Fruit fly (Drosophila melanogaster) whole organism, adult: ENCODE results near the gene His3.3B.

Experiments
- CG11617 ChIP-seq: fragments of 200-800 bp; sonication (Bioruptor generic); optimal IDR thresholded peaks from 2 replicates; lab custom pipeline; 2017; ENCODE audit warnings: mild to moderate bottlenecking, missing biosample characterization, missing genetic modification reagents, missing genetic modification characterization
- CG12768 ChIP-seq: fragments of 200-800 bp; sonication (Bioruptor generic); optimal IDR thresholded peaks from 2 replicates; lab custom pipeline; 2017; ENCODE audit warnings: missing biosample characterization, missing genetic modification characterization, mild to moderate bottlenecking, moderate library complexity, missing genetic modification reagents
- CG14711 ChIP-seq: fragments of 200-800 bp; sonication (Bioruptor generic); optimal IDR thresholded peaks from 2 replicates; lab custom pipeline; 2018; ENCODE audit warnings: missing biosample characterization, mild to moderate bottlenecking, missing genetic modification characterization, moderate library complexity
- CG1620 ChIP-seq: fragments of 200-800 bp; sonication (Bioruptor generic); optimal IDR thresholded peaks from 2 replicates; lab custom pipeline; 2016; ENCODE audit warnings: missing biosample characterization, missing genetic modification characterization
- CG33017 ChIP-seq: fragments of 200-800 bp; sonication (Bioruptor generic); optimal IDR thresholded peaks from 2 replicates; lab custom pipeline; 2018; ENCODE audit warnings: missing biosample characterization, mild to moderate bottlenecking, missing genetic modification characterization, moderate library complexity
- CG5204 ChIP-seq: fragments of 200-800 bp; sonication (Bioruptor generic); optimal IDR thresholded peaks from 2 replicates; lab custom pipeline; 2016; ENCODE audit warnings: missing biosample characterization, missing genetic modification characterization
- CG7045 ChIP-seq: fragments of 200-800 bp; sonication (Bioruptor generic); optimal IDR thresholded peaks from 2 replicates; lab custom pipeline; 2017; ENCODE audit warnings: missing biosample characterization, mild to moderate bottlenecking, missing genetic modification characterization
- CG7101 ChIP-seq: fragments of 200-800 bp; sonication (Bioruptor generic); optimal IDR thresholded peaks from 2 replicates; lab custom pipeline; 2018; ENCODE audit warnings: missing biosample characterization, mild to moderate bottlenecking, missing genetic modification characterization, moderate library complexity
- Clk ChIP-seq: fragments of 200-800 bp; sonication (Bioruptor generic); optimal IDR thresholded peaks from 2 replicates; lab custom pipeline; 2017; ENCODE audit warnings: missing biosample characterization, missing genetic modification characterization
- Crg-1 ChIP-seq: fragments of 200-800 bp; sonication (Bioruptor generic); optimal IDR thresholded peaks from 2 replicates; lab custom pipeline; 2016; ENCODE audit warnings: missing biosample characterization, missing genetic modification characterization
- Hr96 ChIP-seq: fragments of 200-800 bp; sonication (Bioruptor generic); optimal IDR thresholded peaks from 2 replicates; lab custom pipeline; 2016; ENCODE audit warnings: missing biosample characterization, missing genetic modification characterization
- Mnt ChIP-seq: fragments of 200-800 bp; sonication (Bioruptor generic); optimal IDR thresholded peaks from 2 replicates; lab custom pipeline; 2016; ENCODE audit warnings: missing biosample characterization, mild to moderate bottlenecking, missing genetic modification characterization
- bab1 ChIP-seq: fragments of 200-800 bp; sonication (Bioruptor generic); optimal IDR thresholded peaks from 3 replicates; lab custom pipeline; 2019; ENCODE audit warnings: missing biosample characterization, mild to moderate bottlenecking, missing genetic modification characterization, moderate library complexity
- cic ChIP-seq: fragments of 200-800 bp; sonication (Bioruptor generic); optimal IDR thresholded peaks from 2 replicates; lab custom pipeline; 2017; ENCODE audit warnings: missing biosample characterization, mild to moderate bottlenecking, missing genetic modification characterization, moderate library complexity
- cnc ChIP-seq, 2 experiments: fragments of >200 bp; optimal IDR thresholded peaks; 2 replicates each; lab custom pipeline; 2017
- kay ChIP-seq: fragments of 200-800 bp; sonication (Bioruptor generic); peaks from one replicate; lab custom pipeline; 2016; ENCODE audit warnings: missing biosample characterization, missing genetic modification characterization, borderline replicate concordance
- ovo ChIP-seq: fragments of 200-800 bp; sonication (Bioruptor generic); optimal IDR thresholded peaks from 2 replicates; lab custom pipeline; 2016; ENCODE audit warnings: missing biosample characterization, missing genetic modification characterization
- pad ChIP-seq: fragments of 200-800 bp; sonication (Bioruptor generic); optimal IDR thresholded peaks from 3 replicates; lab custom pipeline; 2017; ENCODE audit warnings: missing biosample characterization, missing genetic modification characterization, mild to moderate bottlenecking, moderate library complexity, missing genetic modification reagents
- tj ChIP-seq: fragments of 200-800 bp; sonication (Bioruptor generic); optimal IDR thresholded peaks from 3 replicates; lab custom pipeline; 2017; ENCODE audit warnings: missing biosample characterization, mild to moderate bottlenecking, missing genetic modification characterization, moderate library complexity
- toe ChIP-seq: fragments of 200-800 bp; sonication (Bioruptor generic); optimal IDR thresholded peaks from 2 replicates; lab custom pipeline; 2016; ENCODE audit warnings: missing biosample characterization, missing genetic modification characterization

Gene His3.3B

dm6 chrX:9122492-9122891 lies 34.0 kb downstream of the His3.3B start:
- no peak for TF ChIP-seq CG1620 (GFP tag; lab: Kevin White, UChicago)
- TF ChIP-seq CG33017 (tag; lab: Kevin White, UChicago) = no peak
- TF ChIP-seq CG7045 (GFP tag; lab: Kevin White, UChicago) = no peak
- no peak for TF ChIP-seq Clk (GFP tag; lab: Kevin White, UChicago)
- TF ChIP-seq cnc (optimal IDR thresholded peaks at IDR 0.05; lab: Kevin White, UChicago) = no peak
- TF ChIP-seq ovo = no peak
- no peak for TF ChIP-seq CG11617 (GFP tag; lab: Kevin White, UChicago)
- no peak for TF ChIP-seq CG14711 (tag; lab: Kevin White, UChicago)
- TF ChIP-seq kay (GFP tag; lab: Kevin White, UChicago) = no peak

dm6 chrX:9120828-9121754 lies 35.4 kb downstream of the His3.3B start:
- TF ChIP-seq CG14711 (tag; lab: Kevin White, UChicago) (peak; percentile 32), bab1 (GFP tag; lab: Kevin White, UChicago) (peak; percentile 17), cic (GFP tag; lab: Kevin White, UChicago) (no peak)

- no peak for TF ChIP-seq pad (GFP tag; lab: Kevin White, UChicago)
Measured at dm6 chrX:9119671-9120364, 36.7 kb downstream of the His3.3B start.

dm6 chrX:9118961-9119633 lies 37.4 kb downstream of the His3.3B start:
- TF ChIP-seq CG14711 (tag; lab: Kevin White, UChicago) (no peak), Clk (GFP tag; lab: Kevin White, UChicago) (no peak), CG33017 (tag; lab: Kevin White, UChicago) (no peak), Crg-1 (GFP tag; lab: Kevin White, UChicago) (no peak), bab1 (GFP tag; lab: Kevin White, UChicago) (no peak), CG5204 (no peak), CG12768 (GFP tag; lab: Kevin White, UChicago) (no peak), ovo (no peak), toe (GFP tag; lab: Kevin White, UChicago) (no peak), pad (GFP tag; lab: Kevin White, UChicago) (no peak), Mnt (GFP tag; lab: Kevin White, UChicago) (no peak), Hr96 (GFP tag; lab: Kevin White, UChicago) (no peak), cic (GFP tag; lab: Kevin White, UChicago) (no peak), CG1620 (GFP tag; lab: Kevin White, UChicago) (no peak), CG11617 (GFP tag; lab: Kevin White, UChicago) (no peak), tj (GFP tag; lab: Kevin White, UChicago) (no peak)

- TF ChIP-seq Mnt (GFP tag; lab: Kevin White, UChicago) (no peak), pad (GFP tag; lab: Kevin White, UChicago) (no peak), CG7101 (no peak), kay (GFP tag; lab: Kevin White, UChicago) (no peak), tj (GFP tag; lab: Kevin White, UChicago) (no peak), Hr96 (GFP tag; lab: Kevin White, UChicago) (no peak), CG1620 (GFP tag; lab: Kevin White, UChicago) (no peak), bab1 (GFP tag; lab: Kevin White, UChicago) (no peak), Clk (GFP tag; lab: Kevin White, UChicago) (no peak), CG33017 (tag; lab: Kevin White, UChicago) (no peak), CG5204 (no peak), toe (GFP tag; lab: Kevin White, UChicago) (no peak), CG14711 (tag; lab: Kevin White, UChicago) (no peak), Crg-1 (GFP tag; lab: Kevin White, UChicago) (no peak), ovo (no peak), CG7045 (GFP tag; lab: Kevin White, UChicago) (no peak), CG12768 (GFP tag; lab: Kevin White, UChicago) (no peak), cic (GFP tag; lab: Kevin White, UChicago) (no peak)
Measured at dm6 chrX:9117831-9118230, 38.6 kb downstream of the His3.3B start.
